Fruit fly (Drosophila melanogaster) whole organism, prepupa: Measurements from ENCODE around the gene CG9986.

Source experiments
- Blimp-1 ChIP-seq: fragments of 200-800 bp; sonication (Bioruptor generic); optimal IDR thresholded peaks from 3 replicates; lab custom pipeline; 2017; ENCODE audit warnings: missing biosample characterization, missing genetic modification characterization, mild to moderate bottlenecking, moderate library complexity, missing genetic modification reagents
- CG3032 ChIP-seq: fragments of 200-800 bp; optimal IDR thresholded peaks from 2 replicates; lab custom pipeline; 2019; ENCODE audit warnings: missing biosample characterization, mild to moderate bottlenecking, missing genetic modification characterization, moderate library complexity
- CG8319 ChIP-seq: fragments of 200-800 bp; sonication (Bioruptor generic); optimal IDR thresholded peaks from 3 replicates; lab custom pipeline; 2016; ENCODE audit warnings: missing biosample characterization, missing genetic modification characterization
- CG9139 ChIP-seq: fragments of 200-800 bp; sonication (Bioruptor generic); optimal IDR thresholded peaks from 3 replicates; lab custom pipeline; 2017; ENCODE audit warnings: missing biosample characterization, mild to moderate bottlenecking, missing genetic modification characterization
- Lpt ChIP-seq: fragments of 200-800 bp; sonication (Bioruptor generic); optimal IDR thresholded peaks from 3 replicates; lab custom pipeline; 2016; ENCODE audit warnings: missing biosample characterization, missing genetic modification characterization
- Sox15 ChIP-seq: fragments of 200-800 bp; sonication (Bioruptor generic); optimal IDR thresholded peaks from 3 replicates; lab custom pipeline; 2016; ENCODE audit warnings: missing biosample characterization, missing genetic modification characterization
- acj6 ChIP-seq: fragments of 200-800 bp; sonication (Bioruptor generic); optimal IDR thresholded peaks from 3 replicates; lab custom pipeline; 2016; ENCODE audit warnings: missing biosample characterization, missing genetic modification characterization
- cyc ChIP-seq: fragments of 200-800 bp; sonication (Bioruptor generic); optimal IDR thresholded peaks from 3 replicates; lab custom pipeline; 2016; ENCODE audit warnings: missing biosample characterization, missing genetic modification characterization

DNA sequence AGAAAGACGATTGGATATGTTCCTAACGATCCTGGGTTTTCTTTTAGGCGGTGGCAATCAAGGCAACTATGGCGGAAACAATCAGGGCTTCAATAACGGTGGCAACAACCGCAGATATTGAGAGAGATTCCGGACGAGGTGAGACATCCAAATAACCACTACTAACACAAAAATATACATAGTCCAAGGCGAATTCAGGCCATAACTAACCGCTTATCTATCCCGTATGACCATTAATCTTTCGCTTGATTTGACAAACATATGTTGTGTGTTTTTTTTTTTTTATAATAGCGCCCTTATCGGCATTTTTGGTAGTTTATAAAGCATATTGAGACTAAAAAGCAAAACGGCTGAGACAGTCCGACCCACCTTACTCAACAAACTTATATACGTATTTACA lies 2.3 kb upstream of the CG9986 start:
- TF ChIP-seq cyc, result no peak
- TF ChIP-seq Blimp-1 (GFP tag; lab: Kevin White, UChicago), result no peak
- TF ChIP-seq Sox15 (GFP tag; lab: Kevin White, UChicago), result no peak
- no peak for TF ChIP-seq Lpt (GFP tag; lab: Kevin White, UChicago)
- no peak for TF ChIP-seq CG3032
- TF ChIP-seq CG9139 (GFP tag; lab: Kevin White, UChicago), result no peak
- TF ChIP-seq acj6 (GFP tag; lab: Kevin White, UChicago), result no peak
- TF ChIP-seq CG8319, result no peak
